Worm (Caenorhabditis elegans): ENCODE data around the gene affl-1.

DNA sequence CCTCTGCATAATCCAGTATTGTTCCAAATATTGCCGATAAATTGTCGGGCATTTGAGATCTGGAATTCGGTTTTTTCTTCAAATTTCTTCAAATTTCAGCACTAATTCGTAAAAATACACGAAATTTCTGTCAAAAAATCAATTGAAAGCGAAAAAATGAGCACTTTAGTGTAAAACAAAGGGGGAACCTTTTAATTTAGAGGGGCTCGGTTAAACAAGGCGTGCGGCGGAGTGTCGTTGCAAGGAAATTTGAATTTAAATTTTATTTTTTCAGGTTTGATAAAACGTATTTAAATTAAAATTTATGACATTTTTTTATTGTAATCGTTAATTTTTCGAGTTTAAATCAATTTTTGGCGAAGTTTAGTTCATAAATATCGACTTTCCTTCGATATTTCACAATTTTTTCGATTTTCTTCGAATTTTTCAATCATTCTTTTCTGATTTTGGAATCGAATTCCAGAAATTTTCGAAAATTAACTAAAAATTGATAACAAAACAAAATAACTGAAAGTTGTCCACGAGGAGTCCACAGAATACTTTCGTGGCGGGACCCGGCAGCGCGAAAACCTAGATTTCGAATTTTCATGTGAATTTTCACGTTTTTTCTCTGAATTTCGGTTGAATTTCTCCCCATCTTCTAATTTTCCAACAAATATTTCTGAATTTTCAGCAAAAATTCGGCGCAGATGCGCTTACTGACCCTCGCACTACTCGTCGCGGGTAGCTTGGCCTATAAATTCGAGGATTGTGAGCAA, 31.8 kb downstream of the affl-1 start, which contains the start of the genes magu-1 and nemp-1:
- TF ChIP-seq mdl-1 (tag; optimal IDR thresholded peaks at IDR 0.05) (no peak), hlh-11 (tag; optimal IDR thresholded peaks at IDR 0.05) (no peak), mep-1 (tag; optimal IDR thresholded peaks at IDR 0.05) (no peak), pqm-1 (tag; optimal IDR thresholded peaks at IDR 0.05) (no peak), nhr-77 (tag; optimal IDR thresholded peaks at IDR 0.05) (no peak), R02D3.7 (tag; optimal IDR thresholded peaks at IDR 0.05) (no peak), zag-1 (tag; optimal IDR thresholded peaks at IDR 0.05) (no peak), aha-1 (tag) (no peak)

All from whole organism, L4 larva.